Worm (Caenorhabditis elegans) whole organism, early embryonic: ENCODE measurements around the gene W03C9.6.

Source experiments
- ama-1 ChIP-seq: fragments of 150-350 bp; optimal IDR thresholded peaks from 2 replicates; lab custom pipeline; 2014
- ceh-13 ChIP-seq: fragments of 200-800 bp; sonication (Bioruptor generic); optimal IDR thresholded peaks from 2 replicates; lab custom pipeline; 2018; ENCODE audit warnings: mild to moderate bottlenecking, missing genetic modification characterization, missing compliant biosample characterization
- ets-7 ChIP-seq: sonication (generic microtip); optimal IDR thresholded peaks from 2 replicates; lab custom pipeline; 2016; ENCODE audit warnings: missing genotype, missing genetic modification characterization, missing compliant biosample characterization
- hmbx-1 ChIP-seq: sonication (generic microtip); optimal IDR thresholded peaks from 2 replicates; lab custom pipeline; 2016; ENCODE audit warnings: mild to moderate bottlenecking, missing genetic modification characterization, missing compliant biosample characterization
- tbx-11 ChIP-seq: fragments of 200-800 bp; sonication (Bioruptor generic); IDR thresholded peaks from 2 replicates; pipeline ENCODE4 v1.3.6; 2022; ENCODE audit warnings: missing genetic modification characterization, missing compliant biosample characterization
- tra-4 ChIP-seq: sonication (generic microtip); optimal IDR thresholded peaks from 2 replicates; lab custom pipeline; 2017; ENCODE audit warnings: missing genetic modification characterization, missing compliant biosample characterization

DNA sequence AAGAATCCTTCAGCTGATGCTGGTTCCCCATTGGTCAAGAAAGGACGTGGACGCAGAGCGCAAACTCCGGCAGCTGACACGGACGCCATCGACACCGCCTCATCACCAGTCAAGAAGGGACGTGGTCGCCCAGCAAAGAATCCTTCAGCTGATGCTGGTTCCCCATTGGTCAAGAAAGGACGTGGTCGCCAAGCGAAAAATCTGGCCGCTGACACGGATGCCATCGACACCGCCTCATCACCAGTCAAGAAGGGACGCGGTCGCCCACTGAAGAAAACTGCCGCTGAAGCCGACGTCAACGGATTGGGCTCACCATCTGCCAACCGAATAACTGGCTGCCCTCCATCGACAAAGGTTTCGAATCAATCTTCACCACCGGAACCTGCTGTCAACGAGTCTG, 37.4 kb upstream of the W03C9.6 start:
- no peak for TF ChIP-seq ets-7 (tag; lab: Kevin White, UChicago)
- no peak for TF ChIP-seq ceh-13 (GFP tag; lab: Kevin White, UChicago)
- no peak for TF ChIP-seq hmbx-1 (tag; lab: Kevin White, UChicago)
- no peak for TF ChIP-seq ama-1 (lab: Kevin White, UChicago)
- no peak for TF ChIP-seq tbx-11 (GFP tag; lab: Robert Waterston, UW)
- TF ChIP-seq tra-4 (tag; lab: Kevin White, UChicago): no peak
